Fruit fly (Drosophila melanogaster): ENCODE measurements around the gene dpy.

dm6 chr2L:4437487-4437886 is 176.6 kb downstream of the dpy start, which contains the start of gene CG43056:
- TF ChIP-seq Sox15 (GFP tag; optimal IDR thresholded peaks at IDR 0.05) (no peak), CG1621 (tag; optimal IDR thresholded peaks at IDR 0.05) (no peak), achi (GFP tag; optimal IDR thresholded peaks at IDR 0.05) (no peak), CG4318 (GFP tag; optimal IDR thresholded peaks at IDR 0.05) (no peak), CG8319 (GFP tag; optimal IDR thresholded peaks at IDR 0.05) (no peak), CG11294 (GFP tag; IDR thresholded peaks at IDR 0.05) (no peak), svp (GFP tag) (no peak), CG10631 (GFP tag; optimal IDR thresholded peaks at IDR 0.05) (no peak)

All from whole organism, prepupa.